Worm (Caenorhabditis elegans) whole organism, L3 larva: ENCODE results near the gene C41A3.2.

Source experiments
- R02D3.7 ChIP-seq: fragments of 150-350 bp; optimal IDR thresholded peaks from 2 replicates; lab custom pipeline; 2014; ENCODE audit warnings: missing biosample characterization, missing genetic modification characterization
- ZK546.5 ChIP-seq: sonication (generic microtip); optimal IDR thresholded peaks from 2 replicates; lab custom pipeline; 2017; ENCODE audit warnings: missing biosample characterization, missing genetic modification characterization
- aly-2 ChIP-seq: fragments of 150-350 bp; optimal IDR thresholded peaks from 2 replicates; lab custom pipeline; 2014; ENCODE audit warnings: missing biosample characterization, missing genetic modification characterization
- ceh-16 ChIP-seq: sonication (generic microtip); optimal IDR thresholded peaks from 2 replicates; lab custom pipeline; 2017; ENCODE audit warnings: missing biosample characterization, missing genetic modification characterization
- ceh-28 ChIP-seq: fragments of 150-350 bp; optimal IDR thresholded peaks from 2 replicates; lab custom pipeline; 2014; ENCODE audit warnings: missing biosample characterization, missing genetic modification reagents, missing genetic modification characterization
- ceh-82 ChIP-seq: fragments of 150-350 bp; optimal IDR thresholded peaks from 2 replicates; lab custom pipeline; 2014; ENCODE audit warnings: missing biosample characterization, missing genetic modification characterization
- ceh-9 ChIP-seq: sonication (generic microtip); optimal IDR thresholded peaks from 2 replicates; lab custom pipeline; 2018; ENCODE audit warnings: missing biosample characterization, missing genetic modification characterization
- daf-12 ChIP-seq: fragments of 150-350 bp; optimal IDR thresholded peaks from 2 replicates; lab custom pipeline; 2014; ENCODE audit warnings: missing biosample characterization, missing genetic modification reagents, missing genetic modification characterization
- elt-2 ChIP-seq: sonication (generic microtip); optimal IDR thresholded peaks from 2 replicates; lab custom pipeline; 2016; ENCODE audit warnings: missing genetic modification reagents, mild to moderate bottlenecking, missing genetic modification characterization, missing compliant biosample characterization
- eor-1 ChIP-seq, 2 experiments: fragments of 150-350 bp; optimal IDR thresholded peaks; 2 replicates each; lab custom pipeline; 2014 to 2018; ENCODE audit warnings: missing biosample characterization in 2 of 2, missing genetic modification characterization in 2 of 2
- fkh-10 ChIP-seq: sonication (generic microtip); optimal IDR thresholded peaks from 2 replicates; lab custom pipeline; 2017; ENCODE audit warnings: missing biosample characterization, missing genetic modification reagents, missing genetic modification characterization
- fos-1 ChIP-seq: fragments of 150-350 bp; optimal IDR thresholded peaks from 2 replicates; lab custom pipeline; 2014; ENCODE audit warnings: missing biosample characterization, missing genetic modification characterization
- jun-1 ChIP-seq: fragments of 150-350 bp; optimal IDR thresholded peaks from 2 replicates; lab custom pipeline; 2014; ENCODE audit warnings: missing biosample characterization, missing genetic modification reagents, missing genetic modification characterization
- lin-15B ChIP-seq: fragments of 150-350 bp; optimal IDR thresholded peaks from 2 replicates; lab custom pipeline; 2014; ENCODE audit warnings: missing biosample characterization, missing genetic modification characterization
- nfya-1 ChIP-seq: sonication (generic microtip); optimal IDR thresholded peaks from 2 replicates; lab custom pipeline; 2017; ENCODE audit warnings: missing genetic modification characterization, mild to moderate bottlenecking, missing compliant biosample characterization, antibody characterized with exemption, moderate library complexity; ENCODE audit not compliant: insufficient read depth
- nhr-11 ChIP-seq: fragments of 150-350 bp; optimal IDR thresholded peaks from 2 replicates; lab custom pipeline; 2014; ENCODE audit warnings: missing biosample characterization, missing genetic modification characterization
- nhr-23 ChIP-seq: fragments of 150-350 bp; optimal IDR thresholded peaks from 2 replicates; lab custom pipeline; 2014; ENCODE audit warnings: missing biosample characterization, missing genetic modification reagents, missing genetic modification characterization
- nhr-237 ChIP-seq: fragments of 150-350 bp; optimal IDR thresholded peaks from 2 replicates; lab custom pipeline; 2014; ENCODE audit warnings: missing biosample characterization, missing genetic modification characterization
- nhr-25 ChIP-seq: sonication (generic microtip); optimal IDR thresholded peaks from 2 replicates; lab custom pipeline; 2017; ENCODE audit warnings: missing biosample characterization, missing genetic modification characterization
- nhr-28 ChIP-seq: fragments of 150-350 bp; optimal IDR thresholded peaks from 2 replicates; lab custom pipeline; 2014; ENCODE audit warnings: missing biosample characterization, missing genetic modification characterization
- nhr-43 ChIP-seq: sonication (generic microtip); optimal IDR thresholded peaks from 2 replicates; lab custom pipeline; 2016; ENCODE audit warnings: mild to moderate bottlenecking, missing genetic modification characterization, missing compliant biosample characterization; ENCODE audit not compliant: poor library complexity, severe bottlenecking
- nhr-67 ChIP-seq: fragments of 150-350 bp; optimal IDR thresholded peaks from 2 replicates; lab custom pipeline; 2014; ENCODE audit warnings: missing biosample characterization, missing genetic modification characterization
- nhr-76 ChIP-seq: fragments of 150-350 bp; sonication (generic microtip); optimal IDR thresholded peaks from 5 replicates; lab custom pipeline; 2014; ENCODE audit warnings: missing biosample characterization, missing genetic modification characterization
- nhr-77 ChIP-seq: fragments of 150-350 bp; optimal IDR thresholded peaks from 2 replicates; lab custom pipeline; 2014; ENCODE audit warnings: missing biosample characterization, missing genetic modification characterization
- pha-4 ChIP-seq: fragments of 150-350 bp; optimal IDR thresholded peaks from 2 replicates; lab custom pipeline; 2014; ENCODE audit warnings: missing biosample characterization, missing genetic modification reagents, missing genetic modification characterization
- pqm-1 ChIP-seq: fragments of 150-350 bp; optimal IDR thresholded peaks from 2 replicates; lab custom pipeline; 2017; ENCODE audit warnings: missing biosample characterization, missing genetic modification characterization, inconsistent platforms
- skn-1 ChIP-seq: fragments of 150-350 bp; optimal IDR thresholded peaks from 2 replicates; lab custom pipeline; 2014; ENCODE audit warnings: missing biosample characterization, missing genetic modification characterization
- snpc-4 ChIP-seq: fragments of 150-350 bp; optimal IDR thresholded peaks from 2 replicates; lab custom pipeline; 2014; ENCODE audit warnings: missing biosample characterization, missing genetic modification characterization
- unc-39 ChIP-seq: sonication (generic microtip); optimal IDR thresholded peaks from 4 replicates; lab custom pipeline; 2017; ENCODE audit warnings: missing biosample characterization, missing genetic modification characterization
- unc-62 ChIP-seq: fragments of 150-350 bp; sonication (generic microtip); optimal IDR thresholded peaks from 4 replicates; lab custom pipeline; 2014; ENCODE audit warnings: missing biosample characterization, missing genetic modification reagents, missing genetic modification characterization
- zag-1 ChIP-seq: fragments of 150-350 bp; optimal IDR thresholded peaks from 2 replicates; lab custom pipeline; 2014; ENCODE audit warnings: missing biosample characterization, missing genetic modification characterization
- ztf-11 ChIP-seq: fragments of 150-350 bp; optimal IDR thresholded peaks from 2 replicates; lab custom pipeline; 2014; ENCODE audit warnings: missing biosample characterization, missing genetic modification characterization
- ztf-4 ChIP-seq: fragments of 150-350 bp; optimal IDR thresholded peaks from 2 replicates; lab custom pipeline; 2014; ENCODE audit warnings: missing biosample characterization, missing genetic modification characterization

C41A3.2 gene

DNA sequence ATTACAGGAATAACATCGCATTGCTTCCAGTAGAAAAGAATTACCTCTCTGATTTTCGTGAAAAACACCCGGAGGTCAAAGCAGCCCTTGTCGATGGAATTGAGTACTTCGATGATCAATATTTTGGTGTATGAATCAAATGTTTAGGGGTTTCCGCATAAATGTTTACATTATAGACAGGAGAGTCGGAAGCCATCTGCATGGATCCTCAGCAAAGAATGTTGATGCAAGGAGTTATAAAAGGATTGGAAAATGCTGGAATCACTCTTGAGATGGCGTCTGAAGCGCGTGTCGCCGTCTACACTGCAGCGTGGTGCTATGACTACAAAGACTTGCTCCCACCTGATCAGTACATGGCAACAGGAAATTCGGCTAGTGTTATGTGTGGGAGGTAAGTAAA lies at the start of gene C41A3.2:
Gene C41A3.2, minus strand, starts transcription at position 101 of the 400 bp plus-strand sequence.
- TF ChIP-seq pha-4, result no peak
- TF ChIP-seq ztf-4 (tag; lab: Kevin White, UChicago), result no peak
- TF ChIP-seq fos-1 (tag; lab: Kevin White, UChicago), result no peak
- TF ChIP-seq jun-1 (tag; lab: Kevin White, UChicago), result no peak
- TF ChIP-seq nhr-23 (tag; lab: Kevin White, UChicago), result no peak
- TF ChIP-seq ceh-9 (tag; lab: Kevin White, UChicago), result no peak
- TF ChIP-seq eor-1 (tag; optimal IDR thresholded peaks at IDR 0.05; lab: Kevin White, UChicago), result no peak
- TF ChIP-seq nfya-1 (tag; lab: Kevin White, UChicago), result no peak
- no peak for TF ChIP-seq nhr-237 (tag; lab: Kevin White, UChicago)
- TF ChIP-seq R02D3.7 (tag; lab: Kevin White, UChicago), result no peak
- TF ChIP-seq zag-1 (tag; lab: Kevin White, UChicago), result no peak
- no peak for TF ChIP-seq ceh-16 (tag; lab: Kevin White, UChicago)
- no peak for TF ChIP-seq nhr-25 (tag; lab: Kevin White, UChicago)
- TF ChIP-seq nhr-28 (tag; lab: Kevin White, UChicago), result no peak
- TF ChIP-seq, all 47 proteins: peak for 0

- no peak for TF ChIP-seq nfya-1 (tag; lab: Kevin White, UChicago)
- no peak for TF ChIP-seq ceh-82
- no peak for TF ChIP-seq snpc-4 (tag; lab: Kevin White, UChicago)
- TF ChIP-seq fkh-10 (GFP tag; lab: Kevin White, UChicago), result no peak
- no peak for TF ChIP-seq unc-62 (GFP tag; lab: Kevin White, UChicago)
- TF ChIP-seq zag-1 (tag; lab: Kevin White, UChicago), result no peak
- TF ChIP-seq pqm-1 (tag; lab: Kevin White, UChicago), result no peak
- no peak for TF ChIP-seq ztf-11 (tag; lab: Kevin White, UChicago)
- no peak for TF ChIP-seq nhr-77 (tag; lab: Kevin White, UChicago)
- TF ChIP-seq nhr-11 (tag; lab: Kevin White, UChicago), result no peak
- TF ChIP-seq skn-1 (tag; lab: Kevin White, UChicago), result no peak
Observed at ce11 chrX:5460930-5461329, 46.8 kb upstream of the C41A3.2 start, which contains the start of gene ddr-1. Gene ddr-1 (plus strand): TSS chrX:5461230.

ce11 chrX:5458750-5459149 lies 44.6 kb upstream of the C41A3.2 start:
- TF ChIP-seq nhr-23 (tag; lab: Kevin White, UChicago) (no peak), elt-2 (tag; lab: Kevin White, UChicago) (peak; percentile 31), R02D3.7 (tag; lab: Kevin White, UChicago) (no peak)

ce11 chrX:5458043-5458442 lies 43.9 kb upstream of the C41A3.2 start:
- no peak for TF ChIP-seq daf-12 (tag; lab: Kevin White, UChicago)
- no peak for TF ChIP-seq nhr-11 (tag; lab: Kevin White, UChicago)
- no peak for TF ChIP-seq snpc-4 (tag; lab: Kevin White, UChicago)
- no peak for TF ChIP-seq nhr-237 (tag; lab: Kevin White, UChicago)
- TF ChIP-seq nhr-76 (tag; lab: Kevin White, UChicago), result no peak
- no peak for TF ChIP-seq ceh-28 (tag; lab: Kevin White, UChicago)
- TF ChIP-seq ZK546.5, result no peak
- no peak for TF ChIP-seq ceh-16 (tag; lab: Kevin White, UChicago)
- TF ChIP-seq nhr-28 (tag; lab: Kevin White, UChicago), result no peak
- no peak for TF ChIP-seq aly-2 (tag; lab: Kevin White, UChicago)
- no peak for TF ChIP-seq lin-15B (tag; lab: Kevin White, UChicago)
- no peak for TF ChIP-seq unc-39 (tag; lab: Kevin White, UChicago)
- no peak for TF ChIP-seq pha-4
- no peak for TF ChIP-seq eor-1 (tag; optimal IDR thresholded peaks at IDR 0.05; lab: Kevin White, UChicago)

DNA sequence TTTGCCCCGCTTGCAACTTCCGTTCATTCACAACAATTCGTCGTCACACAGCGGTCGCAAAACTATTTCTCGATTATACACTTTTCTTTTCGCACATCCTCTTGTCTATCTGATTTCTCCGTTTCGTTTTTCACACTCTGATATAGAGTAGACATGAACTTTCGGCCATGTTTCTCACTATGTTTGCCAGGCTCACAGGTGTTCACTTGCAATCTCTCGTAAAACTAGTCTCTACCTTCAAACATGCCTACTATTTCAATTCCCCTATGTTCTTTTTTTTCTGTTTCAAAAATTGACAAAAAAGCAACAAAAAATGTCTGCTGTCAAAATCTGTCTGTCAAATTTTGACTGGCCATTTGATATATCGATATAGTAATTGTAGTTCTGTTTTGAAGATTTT lies 43.0 kb upstream of the C41A3.2 start:
- TF ChIP-seq snpc-4 (tag; lab: Kevin White, UChicago), result no peak
- no peak for TF ChIP-seq nhr-67 (tag; lab: Kevin White, UChicago)
- no peak for TF ChIP-seq ceh-28 (tag; lab: Kevin White, UChicago)
- TF ChIP-seq eor-1 (tag; optimal IDR thresholded peaks at IDR 0.05; lab: Kevin White, UChicago), result no peak
- no peak for TF ChIP-seq pqm-1 (tag; lab: Kevin White, UChicago)
- no peak for TF ChIP-seq ztf-4 (tag; lab: Kevin White, UChicago)
- TF ChIP-seq unc-39 (tag; lab: Kevin White, UChicago), result no peak
- no peak for TF ChIP-seq nhr-43 (tag; lab: Kevin White, UChicago)
